Worm (Caenorhabditis elegans) whole organism, L2 larva: Measurements from ENCODE around the gene vab-15.
A peak's percentile ranks its signal among the peaks of the same experiment; 100 is the strongest.

Experiments
- C34F6.9 ChIP-seq: fragments of 150-350 bp; optimal IDR thresholded peaks from 2 replicates; lab custom pipeline; 2014; ENCODE audit warnings: missing biosample characterization, missing genetic modification characterization
- F13H6.1 ChIP-seq: sonication (generic microtip); optimal IDR thresholded peaks from 2 replicates; lab custom pipeline; 2016; ENCODE audit warnings: missing genetic modification characterization, missing compliant biosample characterization
- Y55F3AM.14 ChIP-seq: fragments of 200-800 bp; sonication (Bioruptor generic); optimal IDR thresholded peaks from 2 replicates; lab custom pipeline; 2018; ENCODE audit warnings: mild to moderate bottlenecking, missing genetic modification characterization, missing compliant biosample characterization
- ama-1 ChIP-seq: fragments of 150-350 bp; optimal IDR thresholded peaks from 2 replicates; lab custom pipeline; 2018; ENCODE audit warnings: inconsistent platforms
- crh-2 ChIP-seq: sonication (generic microtip); optimal IDR thresholded peaks from 2 replicates; lab custom pipeline; 2017; ENCODE audit warnings: missing biosample characterization, missing genetic modification characterization
- dmd-4 ChIP-seq: sonication (generic microtip); optimal IDR thresholded peaks from 2 replicates; lab custom pipeline; 2017; ENCODE audit warnings: missing biosample characterization, missing genetic modification characterization
- egl-27 ChIP-seq: sonication (generic microtip); optimal IDR thresholded peaks from 3 replicates; lab custom pipeline; 2017; ENCODE audit warnings: missing biosample characterization, missing genetic modification reagents, missing genetic modification characterization
- elt-1 ChIP-seq: fragments of 150-350 bp; optimal IDR thresholded peaks from 2 replicates; lab custom pipeline; 2014; ENCODE audit warnings: missing biosample characterization, missing genetic modification characterization
- fos-1 ChIP-seq: fragments of 150-350 bp; optimal IDR thresholded peaks from 2 replicates; lab custom pipeline; 2014; ENCODE audit warnings: missing biosample characterization, missing genetic modification characterization
- lin-11 ChIP-seq: fragments of 150-350 bp; sonication (generic microtip); optimal IDR thresholded peaks from 2 replicates; lab custom pipeline; 2014; ENCODE audit warnings: missing biosample characterization, missing genetic modification characterization, inconsistent platforms, mixed read lengths
- lin-13 ChIP-seq: fragments of 150-350 bp; optimal IDR thresholded peaks from 2 replicates; lab custom pipeline; 2014; ENCODE audit warnings: missing biosample characterization, missing genetic modification reagents, missing genetic modification characterization
- lsy-2 ChIP-seq, 2 experiments: fragments of 150-350 bp in 1 of 2; sonication (generic microtip) in 1 of 2; optimal IDR thresholded peaks; 2 replicates each; lab custom pipeline; 2014 to 2017; ENCODE audit warnings: missing biosample characterization in 2 of 2, missing genetic modification characterization in 2 of 2
- mab-5 ChIP-seq: fragments of 150-350 bp; optimal IDR thresholded peaks from 2 replicates; lab custom pipeline; 2014; ENCODE audit warnings: missing biosample characterization, missing genetic modification characterization
- mbf-1 ChIP-seq: sonication (generic microtip); optimal IDR thresholded peaks from 2 replicates; lab custom pipeline; 2017; ENCODE audit warnings: missing biosample characterization, missing genetic modification characterization
- mdl-1 ChIP-seq, 2 experiments: fragments of 150-350 bp in 1 of 2; sonication (generic microtip) in 1 of 2; optimal IDR thresholded peaks; 2 replicates each; lab custom pipeline; 2017; ENCODE audit warnings: missing biosample characterization in 2 of 2, missing genetic modification characterization in 2 of 2
- nhr-10 ChIP-seq: sonication (generic microtip); optimal IDR thresholded peaks from 2 replicates; lab custom pipeline; 2017; ENCODE audit warnings: missing biosample characterization, missing genetic modification characterization
- nhr-11 ChIP-seq: fragments of 150-350 bp; optimal IDR thresholded peaks from 2 replicates; lab custom pipeline; 2014; ENCODE audit warnings: missing biosample characterization, missing genetic modification characterization
- nhr-12 ChIP-seq: fragments of 150-350 bp; optimal IDR thresholded peaks from 2 replicates; lab custom pipeline; 2014; ENCODE audit warnings: missing biosample characterization, missing genetic modification characterization
- nhr-129 ChIP-seq: fragments of 150-350 bp; optimal IDR thresholded peaks from 2 replicates; lab custom pipeline; 2014; ENCODE audit warnings: missing biosample characterization, missing genetic modification characterization
- nhr-21 ChIP-seq: fragments of 150-350 bp; optimal IDR thresholded peaks from 2 replicates; lab custom pipeline; 2014; ENCODE audit warnings: missing biosample characterization, missing genetic modification characterization
- nhr-25 ChIP-seq: fragments of 150-350 bp; sonication (generic microtip); optimal IDR thresholded peaks from 3 replicates; lab custom pipeline; 2014; ENCODE audit warnings: missing biosample characterization, missing genetic modification characterization
- nhr-6 ChIP-seq: fragments of 150-350 bp; optimal IDR thresholded peaks from 2 replicates; lab custom pipeline; 2014; ENCODE audit warnings: missing biosample characterization, missing genetic modification characterization
- nhr-77 ChIP-seq: fragments of 150-350 bp; optimal IDR thresholded peaks from 2 replicates; lab custom pipeline; 2014; ENCODE audit warnings: missing biosample characterization, missing genetic modification characterization
- peb-1 ChIP-seq: fragments of 150-350 bp; optimal IDR thresholded peaks from 2 replicates; lab custom pipeline; 2014; ENCODE audit warnings: missing biosample characterization, missing genetic modification characterization
- sem-4 ChIP-seq: fragments of 150-350 bp; optimal IDR thresholded peaks from 2 replicates; lab custom pipeline; 2014; ENCODE audit warnings: missing biosample characterization, missing genetic modification reagents, missing genetic modification characterization
- skn-1 ChIP-seq: sonication (generic microtip); optimal IDR thresholded peaks from 2 replicates; lab custom pipeline; 2017; ENCODE audit warnings: missing biosample characterization, missing genetic modification characterization
- sma-3 ChIP-seq: sonication (generic microtip); optimal IDR thresholded peaks from 2 replicates; lab custom pipeline; 2016; ENCODE audit warnings: missing genetic modification reagents, missing genetic modification characterization, missing compliant biosample characterization
- sma-9 ChIP-seq, 2 experiments: fragments of 150-350 bp in 1 of 2; sonication (generic microtip) in 1 of 2; optimal IDR thresholded peaks; 2 replicates each; lab custom pipeline; 2014 to 2016; ENCODE audit warnings: missing genetic modification characterization in 2 of 2, mild to moderate bottlenecking in 1 of 2, missing biosample characterization in 1 of 2, missing compliant biosample characterization in 1 of 2, missing genetic modification reagents in 1 of 2, moderate library complexity in 1 of 2
- snpc-4 ChIP-seq: fragments of 150-350 bp; optimal IDR thresholded peaks from 2 replicates; lab custom pipeline; 2014; ENCODE audit warnings: missing biosample characterization, missing genetic modification characterization
- unc-39 ChIP-seq: fragments of 150-350 bp; optimal IDR thresholded peaks from 2 replicates; lab custom pipeline; 2014; ENCODE audit warnings: missing biosample characterization, missing genetic modification characterization
- unc-55 ChIP-seq: fragments of 150-350 bp; sonication (generic microtip); optimal IDR thresholded peaks from 3 replicates; lab custom pipeline; 2014; ENCODE audit warnings: missing biosample characterization, missing genetic modification reagents, missing genetic modification characterization
- unc-62 ChIP-seq: fragments of 150-350 bp; optimal IDR thresholded peaks from 2 replicates; lab custom pipeline; 2014; ENCODE audit warnings: missing biosample characterization, missing genetic modification reagents, missing genetic modification characterization
- zag-1 ChIP-seq: fragments of 150-350 bp; optimal IDR thresholded peaks from 2 replicates; lab custom pipeline; 2014; ENCODE audit warnings: missing biosample characterization, missing genetic modification characterization
- ztf-1 ChIP-seq: fragments of 200-800 bp; sonication (Bioruptor generic); conservative IDR thresholded peaks from 2 replicates; pipeline ENCODE4 v1.3.6; 2022; ENCODE audit warnings: missing genetic modification characterization, missing compliant biosample characterization
- ztf-11 ChIP-seq: sonication (generic microtip); optimal IDR thresholded peaks from 2 replicates; lab custom pipeline; 2017; ENCODE audit warnings: missing biosample characterization, missing genetic modification characterization
- ztf-4 ChIP-seq: fragments of 150-350 bp; optimal IDR thresholded peaks from 2 replicates; lab custom pipeline; 2014; ENCODE audit warnings: missing biosample characterization, missing genetic modification characterization

The vab-15 gene

ce11 chrX:9832370-9832769 is 14.7 kb upstream of the vab-15 start:
- peak; percentile 42 for TF ChIP-seq nhr-129 (tag; lab: Kevin White, UChicago)
- peak; percentile 45 for TF ChIP-seq F13H6.1 (tag; lab: Kevin White, UChicago)
- no peak for TF ChIP-seq mbf-1 (tag; lab: Kevin White, UChicago)

- TF ChIP-seq lin-11 (peak; percentile 17), peb-1 (tag; lab: Kevin White, UChicago) (no peak), sma-3 (peak; percentile 4), nhr-12 (no peak), crh-2 (tag; lab: Kevin White, UChicago) (peak; percentile 88), unc-62 (GFP tag; lab: Kevin White, UChicago) (no peak), ama-1 (lab: Kevin White, UChicago) (peak; percentile 4), C34F6.9 (peak; percentile 93), ztf-4 (peak; percentile 26), ztf-1 (GFP tag; lab: Robert Waterston, UW) (no peak), nhr-11 (tag; lab: Kevin White, UChicago) (no peak), nhr-6 (tag; lab: Kevin White, UChicago) (peak; percentile 65), nhr-21 (tag; lab: Kevin White, UChicago) (peak; percentile 3), dmd-4 (tag; lab: Kevin White, UChicago) (no peak), sem-4 (peak; percentile 74), elt-1 (tag; lab: Kevin White, UChicago) (no peak), snpc-4 (peak; percentile 8), zag-1 (tag; lab: Kevin White, UChicago) (peak; percentile 38), nhr-10 (tag; lab: Kevin White, UChicago) (no peak), Y55F3AM.14 (GFP tag; lab: Kevin White, UChicago) (no peak), unc-55 (GFP tag; lab: Kevin White, UChicago) (peak; percentile 71), mdl-1 (tag; optimal IDR thresholded peaks at IDR 0.05; lab: Kevin White, UChicago) (peak; percentile 21 to 92), ztf-11 (tag; lab: Kevin White, UChicago) (no peak), mbf-1 (tag; lab: Kevin White, UChicago) (no peak), egl-27 (no peak), lsy-2 (tag; optimal IDR thresholded peaks at IDR 0.05; lab: Kevin White, UChicago) (peak; percentile 24 to 79), lin-13 (GFP tag; lab: Kevin White, UChicago) (peak; percentile 55), nhr-77 (no peak), F13H6.1 (tag; lab: Kevin White, UChicago) (peak; percentile 57), skn-1 (tag; lab: Kevin White, UChicago) (peak; percentile 30), nhr-129 (tag; lab: Kevin White, UChicago) (peak; percentile 91), fos-1 (peak; percentile 84), nhr-25 (tag; lab: Kevin White, UChicago) (peak; percentile 58), sma-9 (GFP tag; optimal IDR thresholded peaks at IDR 0.05; lab: Kevin White, UChicago) (peak; percentile 59), sma-9 (tag; optimal IDR thresholded peaks at IDR 0.05; lab: Kevin White, UChicago) (no peak)
- TF ChIP-seq, all 48 proteins: peak for 21
These were observed 9.0 kb upstream of the vab-15 start, which contains the start of gene ipla-2 for ce11 chrX:9837989-9838541. Gene ipla-2, minus strand, starts transcription at chrX:9838039.

DNA sequence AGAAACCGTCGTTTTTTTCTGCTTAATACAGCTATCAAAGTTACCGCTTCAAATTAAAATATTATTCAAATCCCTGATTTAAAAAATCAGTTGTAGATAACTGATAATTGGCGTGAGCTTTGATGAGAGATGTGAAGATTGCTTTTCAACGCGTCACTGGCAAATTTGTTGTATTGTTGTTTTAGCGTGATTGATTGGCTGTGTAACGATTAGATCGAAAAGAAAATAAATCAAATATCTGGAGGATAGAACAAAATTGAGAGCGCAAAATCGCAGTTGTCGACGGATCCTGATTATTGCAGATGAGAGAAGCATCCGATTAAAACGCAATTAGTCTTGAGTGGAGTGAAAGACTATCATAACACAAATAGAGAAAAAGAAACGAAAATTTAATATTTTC is 6.2 kb upstream of the vab-15 start:
- TF ChIP-seq ama-1 (lab: Kevin White, UChicago), result no peak
- peak; percentile 82 for TF ChIP-seq mab-5 (tag; lab: Kevin White, UChicago)
- TF ChIP-seq nhr-6 (tag; lab: Kevin White, UChicago), result no peak
- TF ChIP-seq lin-13 (GFP tag; lab: Kevin White, UChicago), result no peak
- TF ChIP-seq elt-1 (tag; lab: Kevin White, UChicago), result no peak
- TF ChIP-seq lin-11, result no peak
- TF ChIP-seq sma-9 (GFP tag; optimal IDR thresholded peaks at IDR 0.05; lab: Kevin White, UChicago), result no peak
- TF ChIP-seq sma-9 (tag; optimal IDR thresholded peaks at IDR 0.05; lab: Kevin White, UChicago), result no peak
- TF ChIP-seq, all 48 proteins: peak for 1

- peak; percentile 2 for TF ChIP-seq mab-5 (tag; lab: Kevin White, UChicago)
- peak in 1 of 2 experiments; percentile 13 for TF ChIP-seq lsy-2 (tag; optimal IDR thresholded peaks at IDR 0.05; lab: Kevin White, UChicago)
- no peak for TF ChIP-seq elt-1 (tag; lab: Kevin White, UChicago)
- no peak for TF ChIP-seq mbf-1 (tag; lab: Kevin White, UChicago)
- TF ChIP-seq sem-4, result peak; percentile 24
- TF ChIP-seq nhr-129 (tag; lab: Kevin White, UChicago), result peak; percentile 32
- no peak for TF ChIP-seq unc-39 (tag; lab: Kevin White, UChicago)
These were observed 5.0 kb upstream of the vab-15 start for ce11 chrX:9842102-9842501.
